Worm (Caenorhabditis elegans) whole organism, young adult: ENCODE data around the gene glb-4.

Experiments
- C06A6.2 ChIP-seq: fragments of 200-800 bp; sonication (Bioruptor generic); conservative IDR thresholded peaks from 2 replicates; pipeline ENCODE4 v1.3.6; 2022; ENCODE audit warnings: missing genetic modification characterization, missing compliant biosample characterization
- D2030.7 ChIP-seq: fragments of 200-800 bp; sonication (Bioruptor generic); IDR thresholded peaks from 2 replicates; pipeline ENCODE4 v1.3.6; 2022; ENCODE audit warnings: missing genetic modification reagents, missing genetic modification characterization, missing compliant biosample characterization
- F22D6.2 ChIP-seq: sonication (generic microtip); optimal IDR thresholded peaks from 2 replicates; lab custom pipeline; 2016; ENCODE audit warnings: mild to moderate bottlenecking, missing genetic modification characterization, missing compliant biosample characterization
- F39B2.1 ChIP-seq: fragments of 200-800 bp; sonication (Bioruptor generic); IDR thresholded peaks from 2 replicates; pipeline ENCODE4 v1.3.6; 2022; ENCODE audit warnings: missing genetic modification reagents, missing genetic modification characterization, missing compliant biosample characterization
- F49E8.2 ChIP-seq: sonication (generic microtip); optimal IDR thresholded peaks from 3 replicates; lab custom pipeline; 2017; ENCODE audit warnings: missing genetic modification characterization, mild to moderate bottlenecking, missing compliant biosample characterization, antibody characterized with exemption, moderate library complexity; ENCODE audit not compliant: insufficient read depth
- F52B5.7 ChIP-seq: sonication (generic microtip); optimal IDR thresholded peaks from 2 replicates; lab custom pipeline; 2016; ENCODE audit warnings: mild to moderate bottlenecking, missing genetic modification characterization, missing compliant biosample characterization
- F57A8.1 ChIP-seq: fragments of 200-800 bp; sonication (Bioruptor generic); optimal IDR thresholded peaks from 2 replicates; lab custom pipeline; 2018; ENCODE audit warnings: mild to moderate bottlenecking, missing genetic modification characterization, moderate library complexity, missing compliant biosample characterization
- Y53F4B.3 ChIP-seq: fragments of 200-800 bp; sonication (Bioruptor generic); IDR thresholded peaks from 2 replicates; pipeline ENCODE4 v1.3.6; 2022; ENCODE audit warnings: missing genetic modification reagents, missing genetic modification characterization, missing compliant biosample characterization
- Y67H2A.10 ChIP-seq: fragments of 200-800 bp; sonication (Bioruptor generic); conservative IDR thresholded peaks from 2 replicates; pipeline ENCODE4 v1.3.6; 2022; ENCODE audit warnings: missing genetic modification reagents, missing genetic modification characterization, missing compliant biosample characterization
- aptf-3 ChIP-seq: fragments of 200-800 bp; sonication (Bioruptor generic); IDR thresholded peaks from 2 replicates; pipeline ENCODE4 v1.3.6; 2022; ENCODE audit warnings: missing genetic modification characterization, missing compliant biosample characterization
- attf-3 ChIP-seq: fragments of 200-800 bp; sonication (Bioruptor generic); conservative IDR thresholded peaks from 2 replicates; pipeline ENCODE4 v1.3.6; 2022; ENCODE audit warnings: missing genetic modification reagents, missing genetic modification characterization, missing compliant biosample characterization
- bed-2 ChIP-seq: fragments of 200-800 bp; sonication (Bioruptor generic); IDR thresholded peaks from 2 replicates; pipeline ENCODE4 v1.3.6; 2022; ENCODE audit warnings: missing genetic modification reagents, missing genetic modification characterization, missing compliant biosample characterization
- ceh-27 ChIP-seq: fragments of 200-800 bp; sonication (Bioruptor generic); optimal IDR thresholded peaks from 2 replicates; lab custom pipeline; 2018; ENCODE audit warnings: mild to moderate bottlenecking, missing genetic modification characterization, moderate library complexity, missing compliant biosample characterization
- ceh-40 ChIP-seq: fragments of 200-800 bp; sonication (Bioruptor generic); IDR thresholded peaks from 2 replicates; pipeline ENCODE4 v1.3.6; 2022; ENCODE audit warnings: missing genetic modification characterization, missing compliant biosample characterization
- ceh-58 ChIP-seq: fragments of 200-800 bp; sonication (Bioruptor generic); IDR thresholded peaks from 2 replicates; pipeline ENCODE4 v1.3.6; 2022; ENCODE audit warnings: missing genetic modification characterization, missing compliant biosample characterization
- ceh-79 ChIP-seq: sonication (generic microtip); optimal IDR thresholded peaks from 2 replicates; lab custom pipeline; 2017; ENCODE audit warnings: mild to moderate bottlenecking, missing genetic modification characterization, missing compliant biosample characterization
- dpl-1 ChIP-seq: fragments of 150-350 bp; optimal IDR thresholded peaks from 2 replicates; lab custom pipeline; 2014; ENCODE audit warnings: missing biosample characterization, missing genetic modification reagents, missing genetic modification characterization
- egl-18 ChIP-seq: fragments of 200-800 bp; sonication (Bioruptor generic); IDR thresholded peaks from 2 replicates; pipeline ENCODE4 v1.3.6; 2022; ENCODE audit warnings: missing genetic modification reagents, missing genetic modification characterization, missing compliant biosample characterization
- egrh-3 ChIP-seq: fragments of 200-800 bp; sonication (Bioruptor generic); IDR thresholded peaks from 2 replicates; pipeline ENCODE4 v1.3.6; 2022; ENCODE audit warnings: missing genetic modification reagents, missing genetic modification characterization, missing compliant biosample characterization
- ekl-4 ChIP-seq: fragments of 200-800 bp; sonication (Bioruptor generic); IDR thresholded peaks from 2 replicates; pipeline ENCODE4 v1.3.6; 2022; ENCODE audit warnings: missing genetic modification reagents, missing genetic modification characterization, missing compliant biosample characterization
- gei-17 ChIP-seq: fragments of 200-800 bp; sonication (Bioruptor generic); optimal IDR thresholded peaks from 2 replicates; lab custom pipeline; 2018; ENCODE audit warnings: mild to moderate bottlenecking, missing genetic modification characterization, missing compliant biosample characterization
- hlh-12 ChIP-seq: sonication (generic microtip); optimal IDR thresholded peaks from 2 replicates; lab custom pipeline; 2016; ENCODE audit warnings: missing genetic modification characterization, missing compliant biosample characterization
- hlh-26 ChIP-seq: fragments of 200-800 bp; sonication (Bioruptor generic); conservative IDR thresholded peaks from 2 replicates; pipeline ENCODE4 v1.3.6; 2022; ENCODE audit warnings: missing genetic modification reagents, missing genetic modification characterization, missing compliant biosample characterization
- hmg-1.2 ChIP-seq: fragments of 200-800 bp; sonication (Bioruptor generic); IDR thresholded peaks from 2 replicates; pipeline ENCODE4 v1.3.6; 2022; ENCODE audit warnings: missing genetic modification reagents, missing genetic modification characterization, missing compliant biosample characterization
- hmg-20 ChIP-seq: fragments of 200-800 bp; sonication (Bioruptor generic); IDR thresholded peaks from 2 replicates; pipeline ENCODE4 v1.3.6; 2022; ENCODE audit warnings: missing genetic modification reagents, missing genetic modification characterization, missing compliant biosample characterization
- hrde-1 ChIP-seq: sonication (generic microtip); optimal IDR thresholded peaks from 2 replicates; lab custom pipeline; 2016; ENCODE audit warnings: missing genetic modification characterization, mild to moderate bottlenecking, missing compliant biosample characterization, moderate library complexity, missing genotype, missing genetic modification reagents, borderline replicate concordance
- hsf-1 ChIP-seq: fragments of 200-800 bp; sonication (Bioruptor generic); IDR thresholded peaks from 2 replicates; pipeline ENCODE4 v1.3.6; 2022; ENCODE audit warnings: missing genetic modification reagents, missing genetic modification characterization, missing compliant biosample characterization
- lin-35 ChIP-seq, 3 experiments: fragments of 150-350 bp in 2 of 3; sonication (generic microtip) in 1 of 3; optimal IDR thresholded peaks; 2 replicates each; lab custom pipeline; 2014 to 2018; ENCODE audit warnings: missing biosample characterization in 3 of 3, missing genetic modification characterization in 3 of 3, missing genetic modification reagents in 3 of 3
- lin-40 ChIP-seq: sonication (generic microtip); optimal IDR thresholded peaks from 2 replicates; lab custom pipeline; 2016; ENCODE audit warnings: missing genetic modification characterization, mild to moderate bottlenecking, missing compliant biosample characterization, missing genotype, missing genetic modification reagents
- lsl-1 ChIP-seq: fragments of 200-800 bp; sonication (Bioruptor generic); optimal IDR thresholded peaks from 2 replicates; lab custom pipeline; 2018; ENCODE audit warnings: mild to moderate bottlenecking, missing genetic modification characterization, moderate library complexity, missing compliant biosample characterization
- lsy-27 ChIP-seq: sonication (generic microtip); optimal IDR thresholded peaks from 2 replicates; lab custom pipeline; 2017; ENCODE audit warnings: missing genetic modification characterization, mild to moderate bottlenecking, missing compliant biosample characterization, antibody characterized with exemption, missing genotype, borderline replicate concordance; ENCODE audit not compliant: insufficient read depth
- mel-28 ChIP-seq: sonication (generic microtip); optimal IDR thresholded peaks from 2 replicates; lab custom pipeline; 2016; ENCODE audit warnings: borderline replicate concordance, mild to moderate bottlenecking, missing genetic modification characterization, missing compliant biosample characterization
- nhr-80 ChIP-seq: sonication (generic microtip); optimal IDR thresholded peaks from 2 replicates; lab custom pipeline; 2016; ENCODE audit warnings: missing genetic modification characterization, missing compliant biosample characterization
- nhr-90 ChIP-seq: sonication (generic microtip); optimal IDR thresholded peaks from 2 replicates; lab custom pipeline; 2016; ENCODE audit warnings: missing genotype, mild to moderate bottlenecking, missing genetic modification characterization, missing compliant biosample characterization
- snpc-4 ChIP-seq, 5 experiments: fragments of 150-350 bp in 1 of 5; sonication (generic microtip) in 4 of 5; optimal IDR thresholded peaks; 2 replicates each; lab custom pipeline; 2014 to 2018; ENCODE audit warnings: missing genetic modification characterization in 5 of 5, missing biosample characterization in 3 of 5, antibody characterized with exemption in 2 of 5, mild to moderate bottlenecking in 2 of 5, missing compliant biosample characterization in 2 of 5, missing genotype in 2 of 5, moderate library complexity in 2 of 5, missing genetic modification reagents in 1 of 5
- somi-1 ChIP-seq: fragments of 200-800 bp; sonication (Bioruptor generic); optimal IDR thresholded peaks from 2 replicates; lab custom pipeline; 2018; ENCODE audit warnings: mild to moderate bottlenecking, missing genetic modification characterization, missing compliant biosample characterization
- tbp1 ChIP-seq: fragments of 200-800 bp; sonication (Bioruptor generic); optimal IDR thresholded peaks from 2 replicates; lab custom pipeline; 2018; ENCODE audit warnings: mild to moderate bottlenecking, missing genetic modification characterization, missing compliant biosample characterization
- tlf-1 ChIP-seq: fragments of 200-800 bp; sonication (Bioruptor generic); optimal IDR thresholded peaks from 2 replicates; lab custom pipeline; 2018; ENCODE audit warnings: mild to moderate bottlenecking, missing genetic modification characterization, missing compliant biosample characterization
- unc-62 ChIP-seq: fragments of 150-350 bp; optimal IDR thresholded peaks from 2 replicates; lab custom pipeline; 2014; ENCODE audit warnings: missing biosample characterization, missing genetic modification reagents, missing genetic modification characterization
- ztf-6 ChIP-seq: fragments of 200-800 bp; sonication (Bioruptor generic); IDR thresholded peaks from 2 replicates; pipeline ENCODE4 v1.3.6; 2022; ENCODE audit warnings: missing genetic modification reagents, missing genetic modification characterization, missing compliant biosample characterization

Gene glb-4

DNA sequence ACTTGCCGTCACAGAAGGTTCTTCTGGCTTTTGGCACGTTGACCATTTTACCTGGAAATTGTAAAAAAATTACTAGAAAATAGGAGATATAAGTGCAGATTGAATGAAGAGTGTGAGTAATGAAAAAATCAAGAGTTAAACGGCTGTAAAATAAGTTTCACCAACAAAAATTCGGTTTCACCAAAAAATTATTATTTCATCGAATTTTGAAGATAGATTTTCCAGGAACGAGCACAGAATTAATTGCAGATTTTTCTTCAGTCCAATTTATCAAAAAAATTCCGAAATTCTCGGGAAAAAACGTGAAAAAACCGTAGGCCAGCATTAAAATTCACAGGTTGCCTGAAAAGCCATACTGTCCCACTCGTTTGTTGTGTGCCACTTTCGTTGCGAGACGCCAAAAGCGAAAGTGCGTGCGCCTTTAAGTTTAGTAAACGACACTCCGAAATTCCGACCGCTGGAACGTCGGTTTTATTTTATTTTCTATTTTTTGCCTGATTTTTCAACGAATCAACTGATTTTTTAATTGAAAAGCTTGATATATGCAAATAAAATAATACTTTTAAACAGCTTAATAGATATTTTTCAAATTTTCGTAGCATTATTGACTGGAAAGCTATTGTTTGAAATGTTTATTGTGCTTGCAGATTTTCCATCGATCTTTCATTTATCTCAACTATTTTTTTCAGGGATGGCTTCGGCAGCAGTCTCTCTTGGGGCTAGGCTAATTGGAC, 13.7 kb downstream of the glb-4 start, which contains the start of the genes rpl-36.A and nuo-1 (continued):
- TF ChIP-seq snpc-4 (GFP tag; optimal IDR thresholded peaks at IDR 0.05; lab: Kevin White, UChicago) (no peak), snpc-4 (tag; optimal IDR thresholded peaks at IDR 0.05; lab: Kevin White, UChicago) (peak in 3 of 4 experiments; percentile 17 to 70 (median 49)), egrh-3 (GFP tag; lab: Robert Waterston, UW) (no peak), ceh-58 (no peak), D2030.7 (peak; percentile 71), lin-35 (GFP tag; optimal IDR thresholded peaks at IDR 0.05; lab: Kevin White, UChicago) (peak in 1 of 3 experiments; percentile 67), hlh-26 (GFP tag; lab: Robert Waterston, UW) (no peak), unc-62 (GFP tag; lab: Kevin White, UChicago) (peak; percentile 9), ekl-4 (GFP tag; lab: Robert Waterston, UW) (0 out of 2 replicates have a peak, but pooled peaks have one; percentile 10), ceh-40 (no peak), C06A6.2 (no peak), F49E8.2 (tag; lab: Kevin White, UChicago) (peak; percentile 47), hlh-12 (tag; lab: Kevin White, UChicago) (no peak), lin-40 (tag; lab: Kevin White, UChicago) (peak; percentile 27), egl-18 (no peak), aptf-3 (GFP tag; lab: Robert Waterston, UW) (no peak), hrde-1 (tag; lab: Kevin White, UChicago) (no peak), attf-3 (peak; percentile 92), mel-28 (tag; lab: Kevin White, UChicago) (no peak), ceh-27 (GFP tag; lab: Kevin White, UChicago) (peak; percentile 45), Y53F4B.3 (GFP tag; lab: Robert Waterston, UW) (no peak), dpl-1 (GFP tag; lab: Kevin White, UChicago) (peak; percentile 22), Y67H2A.10 (GFP tag; lab: Robert Waterston, UW) (no peak), F22D6.2 (tag; lab: Kevin White, UChicago) (no peak), nhr-90 (no peak), tbp1 (peak; percentile 47), hmg-1.2 (GFP tag; lab: Robert Waterston, UW) (peak; percentile 42; the same call in 1 of the 2 replicates), ztf-6 (no peak), lsl-1 (GFP tag; lab: Kevin White, UChicago) (peak; percentile 89), nhr-80 (tag; lab: Kevin White, UChicago) (peak; percentile 32), ceh-79 (no peak), lsy-27 (tag; lab: Kevin White, UChicago) (no peak), hsf-1 (GFP tag; lab: Robert Waterston, UW) (no peak), F52B5.7 (tag; lab: Kevin White, UChicago) (no peak), somi-1 (GFP tag; lab: Kevin White, UChicago) (no peak), gei-17 (GFP tag; lab: Kevin White, UChicago) (no peak), F57A8.1 (GFP tag; lab: Kevin White, UChicago) (no peak), tlf-1 (GFP tag; lab: Kevin White, UChicago) (no peak), hmg-20 (no peak), bed-2 (GFP tag; lab: Robert Waterston, UW) (no peak), F39B2.1 (no peak)
